Fruit fly (Drosophila melanogaster): ENCODE data around the gene CG33494.

Gene CG33494

DNA sequence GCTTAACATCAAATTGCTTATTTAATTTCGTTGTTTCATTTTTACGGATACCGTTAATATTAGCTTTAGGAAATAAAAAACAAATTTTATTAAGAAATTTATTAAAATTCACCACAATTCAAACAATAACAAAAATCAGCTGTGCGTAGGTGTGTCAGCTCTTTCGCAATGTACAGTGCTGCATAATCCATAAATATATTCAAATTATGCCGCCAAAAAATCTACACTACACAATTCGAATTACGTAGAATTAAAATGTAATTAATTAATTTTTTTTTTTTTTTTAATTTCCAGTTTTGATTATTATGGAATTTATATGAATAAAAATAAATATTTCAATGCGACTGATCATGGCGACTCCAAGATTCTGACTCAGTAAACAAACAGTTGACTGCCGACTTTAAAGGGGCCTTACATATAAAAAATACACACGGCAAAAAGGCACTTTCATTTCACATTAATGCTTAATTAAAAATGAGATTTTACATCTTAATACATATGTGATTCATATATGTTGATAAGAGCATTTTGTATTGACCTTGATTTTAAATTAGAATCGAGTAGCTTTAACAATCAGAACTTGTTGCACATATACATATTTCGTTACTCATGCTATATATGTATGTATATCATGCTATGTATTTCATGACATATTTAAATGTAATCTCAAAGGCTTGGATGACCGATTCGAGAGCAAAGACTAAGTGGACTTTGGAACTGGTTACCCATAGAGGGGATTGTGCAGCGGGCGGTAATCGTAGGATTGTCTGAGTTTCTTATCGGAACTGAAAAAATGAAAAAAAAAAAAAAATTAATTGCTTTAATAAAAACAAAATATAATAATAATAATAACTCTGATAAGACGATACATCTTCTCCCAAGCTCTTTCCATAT, 1.4 kb downstream of the CG33494 start (continued):
- TF ChIP-seq esn (GFP tag; optimal IDR thresholded peaks at IDR 0.05) (no peak), achi (GFP tag; optimal IDR thresholded peaks at IDR 0.05) (peak; percentile 27), ss (GFP tag; optimal IDR thresholded peaks at IDR 0.05) (peak; percentile 83 to 84), lz (GFP tag; optimal IDR thresholded peaks at IDR 0.05) (peak; percentile 1), CG11762 (GFP tag; optimal IDR thresholded peaks at IDR 0.05; ENCODE audit: insufficient read depth) (peak; percentile 11), fkh (GFP tag; optimal IDR thresholded peaks at IDR 0.05) (no peak), svp (GFP tag) (peak; percentile 75), Blimp-1 (GFP tag; optimal IDR thresholded peaks at IDR 0.05) (no peak), CG6276 (GFP tag; optimal IDR thresholded peaks at IDR 0.05) (peak; percentile 70), CG6163 (GFP tag; IDR thresholded peaks at IDR 0.05) (no peak), Hr38 (GFP tag; optimal IDR thresholded peaks at IDR 0.05) (no peak), CG11902 (GFP tag; optimal IDR thresholded peaks at IDR 0.05) (no peak), topi (GFP tag; optimal IDR thresholded peaks at IDR 0.05) (peak; percentile 0), Ets21C (GFP tag; optimal IDR thresholded peaks at IDR 0.05) (no peak), CG6792 (GFP tag; optimal IDR thresholded peaks at IDR 0.05) (no peak), CG1621 (tag; optimal IDR thresholded peaks at IDR 0.05) (peak; percentile 28), fd59A (GFP tag; optimal IDR thresholded peaks at IDR 0.05) (no peak), CG16779 (tag; optimal IDR thresholded peaks at IDR 0.05) (peak; percentile 56), CG31627 (GFP tag; optimal IDR thresholded peaks at IDR 0.05) (no peak), Eip93F (GFP tag; optimal IDR thresholded peaks at IDR 0.05) (peak; percentile 47), CG9139 (GFP tag; optimal IDR thresholded peaks at IDR 0.05) (peak; percentile 74), Sox14 (GFP tag; optimal IDR thresholded peaks at IDR 0.05) (peak; percentile 18), Hr39 (GFP tag; optimal IDR thresholded peaks at IDR 0.05) (no peak), CG4318 (GFP tag; optimal IDR thresholded peaks at IDR 0.05) (no peak), Sox15 (GFP tag; optimal IDR thresholded peaks at IDR 0.05) (no peak), CG6808 (GFP tag; optimal IDR thresholded peaks at IDR 0.05) (peak; percentile 79), CG3032 (tag; optimal IDR thresholded peaks at IDR 0.05) (no peak), salr (GFP tag; optimal IDR thresholded peaks at IDR 0.05) (peak in 1 of 2 experiments; percentile 25), Ets96B (tag; optimal IDR thresholded peaks at IDR 0.05) (peak; percentile 40)

- TF ChIP-seq Ets96B (tag; optimal IDR thresholded peaks at IDR 0.05) (peak; percentile 28), CG1621 (tag; optimal IDR thresholded peaks at IDR 0.05) (peak; percentile 61), Lpt (GFP tag; optimal IDR thresholded peaks at IDR 0.05) (no peak), OdsH (GFP tag; optimal IDR thresholded peaks at IDR 0.05) (peak; percentile 0), CG11294 (GFP tag; IDR thresholded peaks at IDR 0.05) (peak; percentile 6; the same call in 1 of the 2 replicates), eg (GFP tag; IDR thresholded peaks at IDR 0.05) (peak; percentile 55), CG32006 (GFP tag; optimal IDR thresholded peaks at IDR 0.05) (peak; percentile 28), Smox (GFP tag; optimal IDR thresholded peaks at IDR 0.05) (peak; percentile 0), cyc (GFP tag; optimal IDR thresholded peaks at IDR 0.05) (no peak), CG34406 (GFP tag; optimal IDR thresholded peaks at IDR 0.05) (peak; percentile 44), Sox15 (GFP tag; optimal IDR thresholded peaks at IDR 0.05) (no peak), CG6792 (GFP tag; optimal IDR thresholded peaks at IDR 0.05) (no peak), spab (GFP tag; optimal IDR thresholded peaks at IDR 0.05) (peak; percentile 4), fd85E (GFP tag; optimal IDR thresholded peaks at IDR 0.05) (no peak), CG10631 (GFP tag; optimal IDR thresholded peaks at IDR 0.05) (peak; percentile 42), CG4318 (GFP tag; optimal IDR thresholded peaks at IDR 0.05) (no peak), CG15336 (GFP tag; IDR thresholded peaks at IDR 0.05) (0 out of 2 replicates have a peak, but pooled peaks have one; percentile 20), CG11762 (GFP tag; optimal IDR thresholded peaks at IDR 0.05; ENCODE audit: insufficient read depth) (no peak), CG11902 (GFP tag; optimal IDR thresholded peaks at IDR 0.05) (no peak), Gug (GFP tag; IDR thresholded peaks at IDR 0.05) (no peak), CG8319 (GFP tag; optimal IDR thresholded peaks at IDR 0.05) (peak; percentile 5), fd59A (GFP tag; optimal IDR thresholded peaks at IDR 0.05) (peak; percentile 18), topi (GFP tag; optimal IDR thresholded peaks at IDR 0.05) (no peak), salr (GFP tag; optimal IDR thresholded peaks at IDR 0.05) (no peak), ss (GFP tag; optimal IDR thresholded peaks at IDR 0.05) (peak in 1 of 2 experiments; percentile 24), svp (GFP tag) (peak; percentile 70), net (GFP tag; optimal IDR thresholded peaks at IDR 0.05) (no peak), Met (GFP tag; optimal IDR thresholded peaks at IDR 0.05) (no peak)
Observed at dm6 chr3R:25490778-25491664, 3.9 kb downstream of the CG33494 start, which contains the start of the genes Gnpat and CG5112. Gene Gnpat (minus strand): TSS chr3R:25490936. Gene CG5112 (plus strand): TSS chr3R:25491460.

All from whole organism, prepupa.